4 fruit fly cellular contexts compared by ENCODE assay signal in genomic region chr3R:29830925-29831324, dm6.
TF ChIP-seq lines count a peak whose summit lies in the region.

No protein-coding gene starts in this region.

- TF ChIP-seq CTCF in whole organism, embryonic (GFP tag; optimal IDR thresholded peaks at IDR 0.05; lab: Kevin White, UChicago) = no peak

TF ChIP-seq in whole organism, adult, 20 proteins besides CTCF, POLR2A, EP300 and RAD21:
- TF ChIP-seq CG11617 (GFP tag; optimal IDR thresholded peaks at IDR 0.05; lab: Kevin White, UChicago) (no peak), kay (GFP tag; lab: Kevin White, UChicago; ENCODE audit: borderline replicate concordance) (no peak), Crg-1 (GFP tag; optimal IDR thresholded peaks at IDR 0.05; lab: Kevin White, UChicago) (peak; percentile 9), toe (GFP tag; optimal IDR thresholded peaks at IDR 0.05; lab: Kevin White, UChicago) (no peak), CG7045 (GFP tag; optimal IDR thresholded peaks at IDR 0.05; lab: Kevin White, UChicago) (peak; percentile 79), CG5204 (GFP tag; optimal IDR thresholded peaks at IDR 0.05; lab: Kevin White, UChicago) (no peak), CG14711 (tag; optimal IDR thresholded peaks at IDR 0.05; lab: Kevin White, UChicago) (peak; percentile 69), CG7101 (tag; optimal IDR thresholded peaks at IDR 0.05; lab: Kevin White, UChicago) (peak; percentile 69), tj (GFP tag; optimal IDR thresholded peaks at IDR 0.05; lab: Kevin White, UChicago) (no peak), Hr96 (GFP tag; optimal IDR thresholded peaks at IDR 0.05; lab: Kevin White, UChicago) (peak; percentile 29), cic (GFP tag; optimal IDR thresholded peaks at IDR 0.05; lab: Kevin White, UChicago) (peak; percentile 57), Clk (GFP tag; optimal IDR thresholded peaks at IDR 0.05; lab: Kevin White, UChicago) (no peak), pad (GFP tag; optimal IDR thresholded peaks at IDR 0.05; lab: Kevin White, UChicago) (peak; percentile 31), CG12768 (GFP tag; optimal IDR thresholded peaks at IDR 0.05; lab: Kevin White, UChicago) (peak; percentile 17), CG33017 (tag; optimal IDR thresholded peaks at IDR 0.05; lab: Kevin White, UChicago) (peak; percentile 55)
TF ChIP-seq in whole organism, adult: peak in this region for 9.

TF ChIP-seq in whole organism, embryonic, 481 proteins besides CTCF, POLR2A, EP300 and RAD21 (continues in another document):
- TF ChIP-seq CG4328 (GFP tag; optimal IDR thresholded peaks at IDR 0.05; lab: Kevin White, UChicago) (peak; percentile 33), CG8281 (tag; optimal IDR thresholded peaks at IDR 0.05; lab: Kevin White, UChicago) (peak; percentile 29), BEAF-32 (GFP tag; optimal IDR thresholded peaks at IDR 0.05; lab: Kevin White, UChicago) (no peak), CG2120 (GFP tag; optimal IDR thresholded peaks at IDR 0.05; lab: Kevin White, UChicago) (no peak), fd64A (GFP tag; optimal IDR thresholded peaks at IDR 0.05; lab: Kevin White, UChicago) (peak; percentile 87), CG6765 (GFP tag; optimal IDR thresholded peaks at IDR 0.05; lab: Kevin White, UChicago) (peak; percentile 1), CG10543 (GFP tag; optimal IDR thresholded peaks at IDR 0.05; lab: Kevin White, UChicago) (peak; percentile 18), Drgx (GFP tag; IDR thresholded peaks at IDR 0.05; lab: Robert Waterston, UW) (no peak), D19A (tag; optimal IDR thresholded peaks at IDR 0.05; lab: Kevin White, UChicago) (peak; percentile 46), CG15269 (tag; optimal IDR thresholded peaks at IDR 0.05; lab: Kevin White, UChicago) (no peak), Blimp-1 (GFP tag; optimal IDR thresholded peaks at IDR 0.05; lab: Kevin White, UChicago) (peak; percentile 71), Atf3 (GFP tag; optimal IDR thresholded peaks at IDR 0.05; lab: Kevin White, UChicago) (no peak), Spps (tag; optimal IDR thresholded peaks at IDR 0.05; lab: Kevin White, UChicago) (peak; percentile 63), CG17829 (tag; optimal IDR thresholded peaks at IDR 0.05; lab: Kevin White, UChicago) (peak; percentile 30), Mrtf (GFP tag; IDR thresholded peaks at IDR 0.05; lab: Robert Waterston, UW) (no peak), CG8359 (GFP tag; optimal IDR thresholded peaks at IDR 0.05; lab: Kevin White, UChicago; ENCODE audit: borderline replicate concordance) (peak; percentile 66), CG33213 (GFP tag; optimal IDR thresholded peaks at IDR 0.05; lab: Kevin White, UChicago) (peak; percentile 24), wek (GFP tag; optimal IDR thresholded peaks at IDR 0.05; lab: Kevin White, UChicago) (peak; percentile 45), CG9727 (GFP tag; optimal IDR thresholded peaks at IDR 0.05; lab: Kevin White, UChicago) (peak; percentile 79), grn (GFP tag; optimal IDR thresholded peaks at IDR 0.05; lab: Kevin White, UChicago) (no peak), shn (GFP tag; optimal IDR thresholded peaks at IDR 0.05; lab: Kevin White, UChicago) (no peak), Xrp1 (GFP tag; IDR thresholded peaks at IDR 0.05; lab: Robert Waterston, UW) (peak; percentile 69), TFAM (GFP tag; optimal IDR thresholded peaks at IDR 0.05; lab: Kevin White, UChicago) (peak; percentile 50), zen (tag; optimal IDR thresholded peaks at IDR 0.05; lab: Kevin White, UChicago) (peak; percentile 81), CG12769 (tag; optimal IDR thresholded peaks at IDR 0.05; lab: Kevin White, UChicago) (no peak), CG15696 (tag; optimal IDR thresholded peaks at IDR 0.05; lab: Kevin White, UChicago) (peak; percentile 95)

TF ChIP-seq in whole organism, prepupa, 60 proteins besides CTCF, POLR2A, EP300 and RAD21:
- TF ChIP-seq Eip78C (GFP tag; lab: Kevin White, UChicago) (peak; percentile 37), CG4318 (GFP tag; optimal IDR thresholded peaks at IDR 0.05; lab: Kevin White, UChicago) (no peak), fkh (GFP tag; optimal IDR thresholded peaks at IDR 0.05; lab: Kevin White, UChicago) (peak; percentile 84)

TF ChIP-seq in whole organism, pupa, 21 proteins besides CTCF, POLR2A, EP300 and RAD21:
- TF ChIP-seq CG4496 (GFP tag; IDR thresholded peaks at IDR 0.05; lab: Robert Waterston, UW) (no peak), CG34367 (tag; optimal IDR thresholded peaks at IDR 0.05; lab: Kevin White, UChicago) (no peak), CG14655 (GFP tag; optimal IDR thresholded peaks at IDR 0.05; lab: Kevin White, UChicago) (peak; percentile 6), CG9948 (tag; optimal IDR thresholded peaks at IDR 0.05; lab: Kevin White, UChicago) (no peak)
TF ChIP-seq in whole organism, pupa: peak in this region for 1.
